Fruit fly (Drosophila melanogaster) Kc167 (cell line): Measurements from ENCODE around the gene RtcB.

Experiments used
- Myc ChIP-seq: fragments of >200 bp; optimal IDR thresholded peaks from 2 replicates; lab custom pipeline; 2017; ENCODE audit warnings: missing external identifiers
- Sin3A ChIP-seq: fragments of >200 bp; optimal IDR thresholded peaks from 2 replicates; lab custom pipeline; 2018; ENCODE audit warnings: missing external identifiers
- h ChIP-seq: fragments of >200 bp; optimal IDR thresholded peaks from 3 replicates; lab custom pipeline; 2018; ENCODE audit warnings: missing external identifiers
- insv ChIP-seq: fragments of >200 bp; optimal IDR thresholded peaks from 3 replicates; lab custom pipeline; 2018; ENCODE audit warnings: missing external identifiers
- psq ChIP-seq: fragments of >200 bp; optimal IDR thresholded peaks from 2 replicates; lab custom pipeline; 2017; ENCODE audit warnings: missing external identifiers
- ttk ChIP-seq: sonication (Bioruptor generic); optimal IDR thresholded peaks from 2 replicates; lab custom pipeline; 2017; ENCODE audit warnings: missing external identifiers

DNA sequence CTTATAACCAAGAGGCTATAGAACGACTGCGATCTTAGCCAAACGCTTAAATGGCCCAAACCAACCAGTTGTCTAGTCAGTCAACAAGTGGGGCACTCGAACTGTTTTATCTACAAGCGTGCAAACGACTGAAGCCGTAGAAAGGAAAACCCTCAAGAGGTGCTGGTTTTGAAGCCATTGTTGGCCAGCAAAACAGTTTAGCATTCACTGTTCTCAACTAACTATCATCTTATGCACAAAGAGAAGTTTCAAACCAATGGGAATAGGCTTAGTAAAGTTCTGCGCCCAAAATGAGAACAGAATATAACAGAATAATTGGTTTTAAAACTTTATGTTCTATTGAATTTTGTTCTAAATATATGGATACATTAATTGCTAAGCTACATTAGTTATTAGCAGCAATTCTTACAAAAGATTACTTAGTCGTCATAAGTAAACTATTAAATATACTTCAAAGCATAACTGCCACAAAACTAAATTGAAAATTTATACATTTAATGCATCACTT lies 36.7 kb upstream of the RtcB start, which contains the start of gene CG31798:
- TF ChIP-seq ttk (lab: Kevin White, UChicago): no peak
- no peak for TF ChIP-seq Myc (lab: Kevin White, UChicago)
- TF ChIP-seq insv: no peak
- TF ChIP-seq h (lab: Kevin White, UChicago): no peak
- TF ChIP-seq psq: no peak
- no peak for TF ChIP-seq Sin3A (lab: Kevin White, UChicago)
